Fruit fly (Drosophila melanogaster) whole organism, embryonic: ENCODE data around the gene drm.

Source experiments
- Asciz ChIP-seq: fragments of 200-800 bp; sonication (Bioruptor generic); optimal IDR thresholded peaks from 2 replicates; lab custom pipeline; 2017; ENCODE audit warnings: missing biosample characterization, mild to moderate bottlenecking, missing genetic modification characterization, missing genetic modification reagents
- Awh ChIP-seq: fragments of 200-800 bp; sonication (Bioruptor generic); IDR thresholded peaks from 2 replicates; pipeline ENCODE4, ENCODE4 v1.3.6; 2022; ENCODE audit warnings: missing biosample characterization, missing genetic modification characterization
- CG1024 ChIP-seq: fragments of 200-800 bp; sonication (Bioruptor generic); IDR thresholded peaks from 2 replicates; pipeline ENCODE4 v1.3.6; 2022; ENCODE audit warnings: missing biosample characterization, missing genetic modification characterization
- CG11723 ChIP-seq: fragments of 200-800 bp; sonication (Bioruptor generic); optimal IDR thresholded peaks from 2 replicates; lab custom pipeline; 2017; ENCODE audit warnings: missing biosample characterization, mild to moderate bottlenecking, missing genetic modification characterization
- CG15269 ChIP-seq: fragments of 200-800 bp; sonication (Bioruptor generic); optimal IDR thresholded peaks from 2 replicates; lab custom pipeline; 2018; ENCODE audit warnings: missing biosample characterization, mild to moderate bottlenecking, missing genetic modification characterization, moderate library complexity
- CG1603 ChIP-seq: fragments of 200-800 bp; sonication (Bioruptor generic); optimal IDR thresholded peaks from 2 replicates; lab custom pipeline; 2019; ENCODE audit warnings: missing biosample characterization, mild to moderate bottlenecking, missing genetic modification characterization, moderate library complexity
- CG17568 ChIP-seq: fragments of 200-800 bp; sonication (Bioruptor generic); optimal IDR thresholded peaks from 2 replicates; lab custom pipeline; 2018; ENCODE audit warnings: missing biosample characterization, mild to moderate bottlenecking, missing genetic modification characterization, moderate library complexity
- CG31365 ChIP-seq: fragments of 200-800 bp; sonication (Bioruptor generic); optimal IDR thresholded peaks from 2 replicates; lab custom pipeline; 2018; ENCODE audit warnings: missing biosample characterization, mild to moderate bottlenecking, missing genetic modification characterization
- CG32772 ChIP-seq: fragments of 200-800 bp; sonication (Bioruptor generic); IDR thresholded peaks from 2 replicates; pipeline ENCODE4 v1.3.6; 2022; ENCODE audit warnings: missing biosample characterization, missing genetic modification characterization
- CG33213 ChIP-seq: fragments of 200-800 bp; sonication (Bioruptor generic); optimal IDR thresholded peaks from 3 replicates; lab custom pipeline; 2016; ENCODE audit warnings: missing biosample characterization, missing genetic modification characterization
- CG9932 ChIP-seq: fragments of 200-800 bp; sonication (Bioruptor generic); IDR thresholded peaks from 2 replicates; pipeline ENCODE4 v1.3.6; 2022; ENCODE audit warnings: missing biosample characterization, missing genetic modification characterization
- Doc2 ChIP-seq: fragments of 200-800 bp; sonication (Bioruptor generic); IDR thresholded peaks from 2 replicates; pipeline ENCODE4 v1.3.6; 2022; ENCODE audit warnings: missing biosample characterization, missing genetic modification characterization
- Drgx ChIP-seq: fragments of 200-800 bp; sonication (Bioruptor generic); IDR thresholded peaks from 2 replicates; pipeline ENCODE4 v1.3.6; 2022; ENCODE audit warnings: missing biosample characterization, missing genetic modification characterization
- E2f2 ChIP-seq: fragments of 200-800 bp; sonication (Bioruptor generic); IDR thresholded peaks from 2 replicates; pipeline ENCODE4 v1.3.6; 2022; ENCODE audit warnings: missing biosample characterization, missing genetic modification characterization
- Elba2 ChIP-seq: fragments of 200-800 bp; sonication (Bioruptor generic); optimal IDR thresholded peaks from 3 replicates; lab custom pipeline; 2016; ENCODE audit warnings: missing biosample characterization, missing genetic modification characterization
- Med ChIP-seq: fragments of 200-800 bp; sonication (Bioruptor generic); peaks from one replicate; lab custom pipeline; 2016; ENCODE audit warnings: missing biosample characterization, missing genetic modification characterization, mild to moderate bottlenecking, inconsistent platforms, moderate library complexity
- Ssrp ChIP-seq: fragments of 200-800 bp; sonication (Bioruptor generic); optimal IDR thresholded peaks from 2 replicates; lab custom pipeline; 2018; ENCODE audit warnings: missing biosample characterization, mild to moderate bottlenecking, missing genetic modification characterization, moderate library complexity
- cas ChIP-seq: fragments of 200-800 bp; sonication (Bioruptor generic); IDR thresholded peaks from 2 replicates; pipeline ENCODE4 v1.3.6; 2022; ENCODE audit warnings: missing biosample characterization, missing genetic modification characterization
- dan ChIP-seq: fragments of 200-800 bp; sonication (Bioruptor generic); IDR thresholded peaks from 2 replicates; pipeline ENCODE4 v1.3.6; 2022; ENCODE audit warnings: missing biosample characterization, missing genetic modification characterization
- eve ChIP-seq, 2 experiments: fragments of >200 bp; optimal IDR thresholded peaks; 2 replicates each; lab custom pipeline; 2017; ENCODE audit warnings: missing biosample characterization in 2 of 2, missing genetic modification characterization in 2 of 2
- fd3F ChIP-seq: fragments of 200-800 bp; sonication (Bioruptor generic); optimal IDR thresholded peaks from 2 replicates; lab custom pipeline; 2018; ENCODE audit warnings: missing biosample characterization, mild to moderate bottlenecking, missing genetic modification characterization, moderate library complexity
- hb ChIP-seq: fragments of 200-800 bp; sonication (Bioruptor generic); IDR thresholded peaks from 3 replicates; pipeline ENCODE4 v1.3.6; 2022; ENCODE audit warnings: missing biosample characterization, missing genetic modification characterization; ENCODE audit not compliant: partially characterized antibody
- prd ChIP-seq, 3 experiments: fragments of >200 bp in 2 of 3; fragments of 200-800 bp in 1 of 3; sonication (Bioruptor generic) in 1 of 3; optimal IDR thresholded peaks in 2 of 3; IDR thresholded peaks in 1 of 3; 2 replicates in 2 of 3; 3 replicates in 1 of 3; pipeline versions ENCODE4 v1.3.6 to Lab custom; 2017 to 2022; ENCODE audit warnings: missing biosample characterization in 1 of 3, missing genetic modification characterization in 1 of 3
- scrt ChIP-seq: fragments of 200-800 bp; sonication (Bioruptor generic); optimal IDR thresholded peaks from 2 replicates; lab custom pipeline; 2018; ENCODE audit warnings: missing biosample characterization, mild to moderate bottlenecking, missing genetic modification characterization, moderate library complexity
- tin ChIP-seq: fragments of 200-800 bp; sonication (Bioruptor generic); optimal IDR thresholded peaks from 3 replicates; lab custom pipeline; 2016; ENCODE audit warnings: missing biosample characterization, missing genetic modification characterization
- zfh1 ChIP-seq: fragments of 200-800 bp; sonication (Bioruptor generic); IDR thresholded peaks from 3 replicates; pipeline ENCODE4 v1.3.6; 2022; ENCODE audit warnings: missing biosample characterization, missing genetic modification characterization

The drm gene

dm6 chr2L:3594000-3594399 lies 55.0 kb downstream of the drm start (continued):
- TF ChIP-seq scrt (no peak), dan (GFP tag; lab: Robert Waterston, UW) (peak; percentile 72; the same call in 1 of the 2 replicates), CG32772 (0 out of 2 replicates have a peak, but pooled peaks have one; percentile 17), hb (GFP tag; lab: Robert Waterston, UW) (no peak), Elba2 (GFP tag; lab: Kevin White, UChicago) (no peak), CG17568 (GFP tag; lab: Kevin White, UChicago) (no peak), Ssrp (tag; lab: Kevin White, UChicago) (peak; percentile 43), CG1024 (GFP tag; lab: Robert Waterston, UW) (no peak), eve (GFP tag; optimal IDR thresholded peaks at IDR 0.05; lab: Kevin White, UChicago) (no peak), cas (no peak), Asciz (GFP tag; lab: Kevin White, UChicago) (no peak), CG11723 (GFP tag; lab: Kevin White, UChicago) (no peak), tin (peak; percentile 59), CG31365 (tag; lab: Kevin White, UChicago) (no peak), Doc2 (GFP tag; lab: Robert Waterston, UW) (no peak), fd3F (no peak)

- peak; percentile 37 for TF ChIP-seq Med (GFP tag; lab: Kevin White, UChicago)
- TF ChIP-seq CG15269: no peak
Observed at dm6 chr2L:3594629-3595028, 55.6 kb downstream of the drm start.

dm6 chr2L:3597126-3597525 lies 58.1 kb downstream of the drm start:
- TF ChIP-seq Drgx (GFP tag; lab: Robert Waterston, UW) (peak; percentile 37; the same call in 1 of the 2 replicates), zfh1 (GFP tag; lab: Robert Waterston, UW) (0 out of 3 replicates have a peak, but pooled peaks have one; percentile 33), CG33213 (GFP tag; lab: Kevin White, UChicago) (no peak), Awh (GFP tag; lab: Robert Waterston, UW) (peak; percentile 37; the same call in 1 of the 2 replicates), CG1603 (tag; lab: Kevin White, UChicago) (peak; percentile 2), prd (optimal IDR thresholded peaks at IDR 0.05; lab: Kevin White, UChicago) (no peak), prd (GFP tag; IDR thresholded peaks at IDR 0.05; lab: Robert Waterston, UW) (peak; percentile 4; the same call in 1 of the 3 replicates), E2f2 (GFP tag; lab: Robert Waterston, UW) (no peak), CG9932 (0 out of 2 replicates have a peak, but pooled peaks have one; percentile 34)
